Worm (Caenorhabditis elegans): Measurements from ENCODE around the gene saps-1.
A peak's percentile ranks its signal among the peaks of the same experiment; 100 is the strongest.

saps-1 gene

ce11 chrII:11285282-11285933, 12.1 kb upstream of the saps-1 start:
- TF ChIP-seq dao-5 (tag; optimal IDR thresholded peaks at IDR 0.05) (no peak), him-1 (tag; optimal IDR thresholded peaks at IDR 0.05) (no peak), W03F9.2 (tag; optimal IDR thresholded peaks at IDR 0.05) (no peak)

ce11 chrII:11286445-11286844, 11.0 kb upstream of the saps-1 start:
- TF ChIP-seq him-1 (tag; optimal IDR thresholded peaks at IDR 0.05) (no peak), W03F9.2 (tag; optimal IDR thresholded peaks at IDR 0.05) (no peak), dao-5 (tag; optimal IDR thresholded peaks at IDR 0.05) (no peak)

ce11 chrII:11288148-11288547, 9.3 kb upstream of the saps-1 start:
- TF ChIP-seq W03F9.2 (tag; optimal IDR thresholded peaks at IDR 0.05) (no peak), dao-5 (tag; optimal IDR thresholded peaks at IDR 0.05) (no peak), him-1 (tag; optimal IDR thresholded peaks at IDR 0.05) (no peak)

- TF ChIP-seq W03F9.2 (tag; optimal IDR thresholded peaks at IDR 0.05) = peak; percentile 71
- TF ChIP-seq him-1 (tag; optimal IDR thresholded peaks at IDR 0.05) = peak; percentile 5
- no peak for TF ChIP-seq dao-5 (tag; optimal IDR thresholded peaks at IDR 0.05)
These were observed 7.2 kb upstream of the saps-1 start, which contains the start of gene C47G2.3 for ce11 chrII:11290109-11290784. Gene C47G2.3 (minus strand): TSS chrII:11290159.

ce11 chrII:11293433-11293832, 4.1 kb upstream of the saps-1 start, which contains the start of gene C47G2.4:
Gene C47G2.4 (minus strand): TSS chrII:11293606.
- TF ChIP-seq W03F9.2 (tag; optimal IDR thresholded peaks at IDR 0.05) (peak; percentile 69), dao-5 (tag; optimal IDR thresholded peaks at IDR 0.05) (no peak)

- TF ChIP-seq dao-5 (tag; optimal IDR thresholded peaks at IDR 0.05) (no peak), W03F9.2 (tag; optimal IDR thresholded peaks at IDR 0.05) (no peak), him-1 (tag; optimal IDR thresholded peaks at IDR 0.05) (no peak)
These were observed 3.6 kb downstream of the saps-1 start, which contains the start of gene raga-1 for ce11 chrII:11301059-11301458. Gene raga-1 (plus strand): TSS chrII:11301359.

- no peak for TF ChIP-seq W03F9.2 (tag; optimal IDR thresholded peaks at IDR 0.05)
These were observed 5.1 kb downstream of the saps-1 start, which contains the start of gene samp-1 for ce11 chrII:11302591-11302990. Gene samp-1 (plus strand): TSS chrII:11302891.

- TF ChIP-seq W03F9.2 (tag; optimal IDR thresholded peaks at IDR 0.05) = no peak
- no peak for TF ChIP-seq him-1 (tag; optimal IDR thresholded peaks at IDR 0.05)
- no peak for TF ChIP-seq dao-5 (tag; optimal IDR thresholded peaks at IDR 0.05)
These were observed 8.3 kb downstream of the saps-1 start, which contains the start of gene rsf-1 for ce11 chrII:11305627-11306449. Gene rsf-1 (plus strand): TSS chrII:11306399.

- no peak for TF ChIP-seq W03F9.2 (tag; optimal IDR thresholded peaks at IDR 0.05)
- no peak for TF ChIP-seq him-1 (tag; optimal IDR thresholded peaks at IDR 0.05)
- TF ChIP-seq dao-5 (tag; optimal IDR thresholded peaks at IDR 0.05) = no peak
These were observed 9.8 kb downstream of the saps-1 start for ce11 chrII:11307332-11307731.

- TF ChIP-seq dao-5 (tag; optimal IDR thresholded peaks at IDR 0.05) (no peak), W03F9.2 (tag; optimal IDR thresholded peaks at IDR 0.05) (no peak), him-1 (tag; optimal IDR thresholded peaks at IDR 0.05) (no peak)
These were observed 10.5 kb downstream of the saps-1 start for ce11 chrII:11307953-11308352.

ce11 chrII:11312223-11312622, 14.7 kb downstream of the saps-1 start, which contains the start of gene T24F1.7:
Gene T24F1.7 (plus strand): TSS chrII:11312523.
- TF ChIP-seq dao-5 (tag; optimal IDR thresholded peaks at IDR 0.05) (no peak), W03F9.2 (tag; optimal IDR thresholded peaks at IDR 0.05) (no peak), him-1 (tag; optimal IDR thresholded peaks at IDR 0.05) (no peak)

- TF ChIP-seq W03F9.2 (tag; optimal IDR thresholded peaks at IDR 0.05) = no peak
- TF ChIP-seq him-1 (tag; optimal IDR thresholded peaks at IDR 0.05) = no peak
- no peak for TF ChIP-seq dao-5 (tag; optimal IDR thresholded peaks at IDR 0.05)
These were observed 16.7 kb downstream of the saps-1 start, which contains the start of gene T24F1.4 for ce11 chrII:11314165-11314564. Gene T24F1.4 (minus strand): TSS chrII:11314265.

- TF ChIP-seq dao-5 (tag; optimal IDR thresholded peaks at IDR 0.05) (no peak), him-1 (tag; optimal IDR thresholded peaks at IDR 0.05) (no peak), W03F9.2 (tag; optimal IDR thresholded peaks at IDR 0.05) (no peak)
These were observed 19.2 kb downstream of the saps-1 start for ce11 chrII:11316663-11317062.

Measured in whole organism, L4/young adult.